Fruit fly (Drosophila melanogaster): ENCODE measurements around the gene CG43092.
A peak's percentile ranks its signal among the peaks of the same experiment; 100 is the strongest.

CG43092 gene

dm6 chr3R:22753895-22754774 lies 15.3 kb downstream of the CG43092 start (continued):
- TF ChIP-seq CG14860 (GFP tag; IDR thresholded peaks at IDR 0.05; ENCODE audit: partially characterized antibody) (no peak), bigmax (GFP tag; optimal IDR thresholded peaks at IDR 0.05) (peak; percentile 31), CG17385 (GFP tag; optimal IDR thresholded peaks at IDR 0.05) (peak; percentile 49), her (GFP tag; optimal IDR thresholded peaks at IDR 0.05) (peak; percentile 27), CG8478 (optimal IDR thresholded peaks at IDR 0.05) (no peak), Fer1 (GFP tag; optimal IDR thresholded peaks at IDR 0.05) (peak; percentile 24), abd-A (tag; optimal IDR thresholded peaks at IDR 0.05) (peak; percentile 27), CG2199 (GFP tag; IDR thresholded peaks at IDR 0.05) (peak; percentile 47; the same call in 1 of the 3 replicates), HLH54F (GFP tag; optimal IDR thresholded peaks at IDR 0.05) (peak; percentile 8), odd (GFP tag; optimal IDR thresholded peaks at IDR 0.05) (peak; percentile 6), trem (tag; optimal IDR thresholded peaks at IDR 0.05) (peak; percentile 0), lbe (GFP tag; optimal IDR thresholded peaks at IDR 0.05) (no peak), inv (GFP tag; IDR thresholded peaks at IDR 0.05; ENCODE audit: partially characterized antibody) (no peak), CG32772 (GFP tag; IDR thresholded peaks at IDR 0.05) (peak; percentile 27; the same call in 1 of the 2 replicates), CG18476 (GFP tag; optimal IDR thresholded peaks at IDR 0.05) (peak; percentile 46), CG12155 (GFP tag; optimal IDR thresholded peaks at IDR 0.05) (peak; percentile 36), oc (tag; optimal IDR thresholded peaks at IDR 0.05) (no peak), NfI (GFP tag; optimal IDR thresholded peaks at IDR 0.05) (peak; percentile 52), twi (tag; optimal IDR thresholded peaks at IDR 0.05) (peak; percentile 19), crol (GFP tag; IDR thresholded peaks at IDR 0.05) (peak; percentile 81), CG4617 (GFP tag; optimal IDR thresholded peaks at IDR 0.05; ENCODE audit: borderline replicate concordance) (no peak), CG30403 (GFP tag; optimal IDR thresholded peaks at IDR 0.05) (peak; percentile 84), H2.0 (GFP tag; IDR thresholded peaks at IDR 0.05) (peak; percentile 58), schlank (tag; optimal IDR thresholded peaks at IDR 0.05) (no peak), Hsf (GFP tag; optimal IDR thresholded peaks at IDR 0.05) (peak; percentile 64), sim (GFP tag; IDR thresholded peaks at IDR 0.05) (no peak; the same call in 1 of the 2 replicates), CG1602 (GFP tag; optimal IDR thresholded peaks at IDR 0.05) (peak; percentile 43), da (GFP tag; optimal IDR thresholded peaks at IDR 0.05) (no peak), CG16815 (GFP tag; optimal IDR thresholded peaks at IDR 0.05) (peak; percentile 26), ERR (GFP tag; optimal IDR thresholded peaks at IDR 0.05) (no peak), Vsx1 (GFP tag; optimal IDR thresholded peaks at IDR 0.05) (peak; percentile 51), Eip74EF (GFP tag; optimal IDR thresholded peaks at IDR 0.05) (no peak), CG5953 (GFP tag; IDR thresholded peaks at IDR 0.05) (0 out of 2 replicates have a peak, but pooled peaks have one; percentile 4), CG1792 (GFP tag; optimal IDR thresholded peaks at IDR 0.05) (peak; percentile 1), HLH3B (GFP tag; IDR thresholded peaks at IDR 0.05) (peak; percentile 46), Gsc (GFP tag; IDR thresholded peaks at IDR 0.05) (no peak), CG3163 (GFP tag; optimal IDR thresholded peaks at IDR 0.05) (no peak), CrebB (tag; optimal IDR thresholded peaks at IDR 0.05) (peak; percentile 11), CkIIα-i1 (GFP tag; IDR thresholded peaks at IDR 0.05) (no peak), sr (GFP tag; IDR thresholded peaks at IDR 0.05) (0 out of 3 replicates have a peak, but pooled peaks have one; percentile 28), Med (GFP tag) (peak; percentile 86), zf30C (GFP tag; optimal IDR thresholded peaks at IDR 0.05) (no peak), gce (GFP tag; IDR thresholded peaks at IDR 0.05) (peak; percentile 65; the same call in 2 of the 3 replicates), CG14710 (tag; optimal IDR thresholded peaks at IDR 0.05) (peak; percentile 40), CG10267 (tag; optimal IDR thresholded peaks at IDR 0.05) (peak; percentile 39), Bgb (GFP tag; IDR thresholded peaks at IDR 0.05; ENCODE audit: partially characterized antibody) (peak; percentile 41; the same call in 1 of the 2 replicates), hth (optimal IDR thresholded peaks at IDR 0.05) (no peak), prd (optimal IDR thresholded peaks at IDR 0.05) (no peak), prd (GFP tag; IDR thresholded peaks at IDR 0.05) (peak; percentile 49; the same call in 2 of the 3 replicates)

All from whole organism, embryonic.